Worm (Caenorhabditis elegans) whole organism, L1 larva: Measurements from ENCODE around the gene acr-2.

Experiments
- F16B12.6 ChIP-seq: fragments of 150-350 bp; optimal IDR thresholded peaks from 2 replicates; lab custom pipeline; 2014; ENCODE audit warnings: missing biosample characterization, missing genetic modification characterization
- alr-1 ChIP-seq: fragments of 200-800 bp; sonication (Bioruptor generic); optimal IDR thresholded peaks from 2 replicates; lab custom pipeline; 2018; ENCODE audit warnings: borderline replicate concordance, mild to moderate bottlenecking, missing genetic modification characterization, missing compliant biosample characterization
- dpl-1 ChIP-seq, 3 experiments: fragments of 150-350 bp in 2 of 3; sonication (generic microtip) in 1 of 3; optimal IDR thresholded peaks; 2 replicates each; lab custom pipeline; 2014 to 2017; ENCODE audit warnings: missing biosample characterization in 3 of 3, missing genetic modification characterization in 3 of 3, missing genetic modification reagents in 3 of 3
- dsc-1 ChIP-seq: sonication (generic microtip); optimal IDR thresholded peaks from 2 replicates; lab custom pipeline; 2016; ENCODE audit warnings: mild to moderate bottlenecking, missing genetic modification characterization, missing compliant biosample characterization
- efl-1 ChIP-seq, 4 experiments: fragments of 150-350 bp; optimal IDR thresholded peaks in 3 of 4; peaks in 1 of 4; 1 replicate in 1 of 4; 2 replicates in 3 of 4; lab custom pipeline; 2014; ENCODE audit warnings: missing biosample characterization in 2 of 4, missing genetic modification characterization in 2 of 4, missing genetic modification reagents in 2 of 4
- egl-13 ChIP-seq: sonication (generic microtip); optimal IDR thresholded peaks from 2 replicates; lab custom pipeline; 2016; ENCODE audit warnings: missing genotype, missing genetic modification reagents, missing genetic modification characterization, missing compliant biosample characterization
- egl-27 ChIP-seq, 2 experiments: fragments of 150-350 bp in 1 of 2; sonication (generic microtip); optimal IDR thresholded peaks; 3 replicates each; lab custom pipeline; 2017 to 2018; ENCODE audit warnings: missing biosample characterization in 2 of 2, missing genetic modification characterization in 2 of 2, missing genetic modification reagents in 2 of 2
- elt-2 ChIP-seq: sonication (generic microtip); optimal IDR thresholded peaks from 2 replicates; lab custom pipeline; 2016; ENCODE audit warnings: missing genetic modification characterization, mild to moderate bottlenecking, inconsistent platforms, missing compliant biosample characterization, missing genetic modification reagents
- elt-3 ChIP-seq, 6 experiments: fragments of 150-350 bp in 1 of 6; sonication (generic microtip); optimal IDR thresholded peaks; 2 replicates each; lab custom pipeline; 2017 to 2018; ENCODE audit warnings: missing biosample characterization in 6 of 6, missing genetic modification characterization in 6 of 6, inconsistent platforms in 1 of 6
- fkh-10 ChIP-seq: sonication (generic microtip); optimal IDR thresholded peaks from 2 replicates; lab custom pipeline; 2017; ENCODE audit warnings: missing biosample characterization, missing genetic modification reagents, missing genetic modification characterization
- fkh-8 ChIP-seq: sonication (generic microtip); optimal IDR thresholded peaks from 2 replicates; lab custom pipeline; 2016; ENCODE audit warnings: mild to moderate bottlenecking, missing genetic modification characterization, missing compliant biosample characterization
- grh-1 ChIP-seq: fragments of 200-800 bp; sonication (Bioruptor generic); IDR thresholded peaks from 2 replicates; pipeline ENCODE4 v1.3.6; 2022; ENCODE audit warnings: missing genetic modification reagents, missing genetic modification characterization, missing compliant biosample characterization
- hlh-17 ChIP-seq: fragments of 200-800 bp; sonication (Bioruptor generic); optimal IDR thresholded peaks from 2 replicates; lab custom pipeline; 2018; ENCODE audit warnings: missing genetic modification characterization, mild to moderate bottlenecking, missing compliant biosample characterization, moderate library complexity, borderline replicate concordance
- lin-13 ChIP-seq: fragments of 150-350 bp; optimal IDR thresholded peaks from 2 replicates; lab custom pipeline; 2014; ENCODE audit warnings: missing biosample characterization, missing genetic modification reagents, missing genetic modification characterization
- lin-14 ChIP-seq: fragments of 200-800 bp; sonication (Bioruptor generic); optimal IDR thresholded peaks from 2 replicates; lab custom pipeline; 2018; ENCODE audit warnings: mild to moderate bottlenecking, missing genetic modification characterization, moderate library complexity, missing compliant biosample characterization
- lin-35 ChIP-seq, 2 experiments: fragments of 150-350 bp; optimal IDR thresholded peaks; 2 replicates each; lab custom pipeline; 2014; ENCODE audit warnings: missing biosample characterization in 2 of 2, missing genetic modification characterization in 2 of 2, missing genetic modification reagents in 2 of 2
- lir-3 ChIP-seq: sonication (generic microtip); optimal IDR thresholded peaks from 2 replicates; lab custom pipeline; 2016; ENCODE audit warnings: mild to moderate bottlenecking, missing genetic modification characterization, moderate library complexity, missing compliant biosample characterization; ENCODE audit not compliant: poor library complexity
- lsy-2 ChIP-seq, 2 experiments: fragments of 150-350 bp; optimal IDR thresholded peaks; 2 replicates each; lab custom pipeline; 2014; ENCODE audit warnings: missing biosample characterization in 2 of 2, missing genetic modification characterization in 2 of 2
- mdl-1 ChIP-seq, 2 experiments: fragments of 150-350 bp; optimal IDR thresholded peaks; 2 replicates each; lab custom pipeline; 2014 to 2017; ENCODE audit warnings: missing biosample characterization in 2 of 2, missing genetic modification characterization in 2 of 2, inconsistent platforms in 1 of 2
- nhr-11 ChIP-seq: fragments of 150-350 bp; optimal IDR thresholded peaks from 2 replicates; lab custom pipeline; 2014; ENCODE audit warnings: missing biosample characterization, missing genetic modification characterization
- nhr-20 ChIP-seq: sonication (generic microtip); optimal IDR thresholded peaks from 2 replicates; lab custom pipeline; 2016; ENCODE audit warnings: mild to moderate bottlenecking, missing genetic modification characterization, missing compliant biosample characterization
- nhr-71 ChIP-seq: sonication (generic microtip); optimal IDR thresholded peaks from 2 replicates; lab custom pipeline; 2016; ENCODE audit warnings: mild to moderate bottlenecking, missing genetic modification characterization, moderate library complexity, missing compliant biosample characterization
- nhr-76 ChIP-seq: sonication (generic microtip); optimal IDR thresholded peaks from 2 replicates; lab custom pipeline; 2017; ENCODE audit warnings: missing biosample characterization, missing genetic modification characterization
- nhr-84 ChIP-seq: sonication (generic microtip); optimal IDR thresholded peaks from 2 replicates; lab custom pipeline; 2017; ENCODE audit warnings: missing biosample characterization, missing genetic modification characterization
- nhr-85 ChIP-seq: sonication (generic microtip); peaks from one replicate; lab custom pipeline; 2016; ENCODE audit warnings: missing genetic modification characterization, inconsistent platforms, missing compliant biosample characterization
- nhr-90 ChIP-seq: sonication (generic microtip); optimal IDR thresholded peaks from 2 replicates; lab custom pipeline; 2016; ENCODE audit warnings: mild to moderate bottlenecking, missing genetic modification characterization, missing compliant biosample characterization; ENCODE audit not compliant: poor library complexity
- pag-3 ChIP-seq: sonication (generic microtip); optimal IDR thresholded peaks from 2 replicates; lab custom pipeline; 2017; ENCODE audit warnings: missing genetic modification characterization, mild to moderate bottlenecking, missing compliant biosample characterization, antibody characterized with exemption, borderline replicate concordance; ENCODE audit not compliant: insufficient read depth
- pax-3 ChIP-seq: fragments of 200-800 bp; sonication (Bioruptor generic); optimal IDR thresholded peaks from 2 replicates; lab custom pipeline; 2018; ENCODE audit warnings: mild to moderate bottlenecking, missing genetic modification characterization, moderate library complexity, missing compliant biosample characterization
- pqm-1 ChIP-seq: sonication (generic microtip); optimal IDR thresholded peaks from 3 replicates; lab custom pipeline; 2017; ENCODE audit warnings: missing biosample characterization, missing genetic modification characterization
- snpc-4 ChIP-seq: fragments of 150-350 bp; optimal IDR thresholded peaks from 2 replicates; lab custom pipeline; 2014; ENCODE audit warnings: missing biosample characterization, missing genetic modification characterization
- snu-23 ChIP-seq: sonication (generic microtip); optimal IDR thresholded peaks from 2 replicates; lab custom pipeline; 2016; ENCODE audit warnings: missing genetic modification characterization, missing compliant biosample characterization
- sup-37 ChIP-seq: fragments of 200-800 bp; sonication (Bioruptor generic); optimal IDR thresholded peaks from 2 replicates; lab custom pipeline; 2018; ENCODE audit warnings: mild to moderate bottlenecking, missing genetic modification characterization, missing compliant biosample characterization
- tbx-2 ChIP-seq: sonication (generic microtip); optimal IDR thresholded peaks from 2 replicates; lab custom pipeline; 2016; ENCODE audit warnings: missing genetic modification characterization, missing compliant biosample characterization
- unc-130 ChIP-seq: fragments of 150-350 bp; optimal IDR thresholded peaks from 2 replicates; lab custom pipeline; 2017; ENCODE audit warnings: missing biosample characterization, missing genetic modification characterization, inconsistent platforms
- ztf-4 ChIP-seq: fragments of 150-350 bp; optimal IDR thresholded peaks from 2 replicates; lab custom pipeline; 2014; ENCODE audit warnings: missing biosample characterization, missing genetic modification characterization

Gene acr-2

DNA sequence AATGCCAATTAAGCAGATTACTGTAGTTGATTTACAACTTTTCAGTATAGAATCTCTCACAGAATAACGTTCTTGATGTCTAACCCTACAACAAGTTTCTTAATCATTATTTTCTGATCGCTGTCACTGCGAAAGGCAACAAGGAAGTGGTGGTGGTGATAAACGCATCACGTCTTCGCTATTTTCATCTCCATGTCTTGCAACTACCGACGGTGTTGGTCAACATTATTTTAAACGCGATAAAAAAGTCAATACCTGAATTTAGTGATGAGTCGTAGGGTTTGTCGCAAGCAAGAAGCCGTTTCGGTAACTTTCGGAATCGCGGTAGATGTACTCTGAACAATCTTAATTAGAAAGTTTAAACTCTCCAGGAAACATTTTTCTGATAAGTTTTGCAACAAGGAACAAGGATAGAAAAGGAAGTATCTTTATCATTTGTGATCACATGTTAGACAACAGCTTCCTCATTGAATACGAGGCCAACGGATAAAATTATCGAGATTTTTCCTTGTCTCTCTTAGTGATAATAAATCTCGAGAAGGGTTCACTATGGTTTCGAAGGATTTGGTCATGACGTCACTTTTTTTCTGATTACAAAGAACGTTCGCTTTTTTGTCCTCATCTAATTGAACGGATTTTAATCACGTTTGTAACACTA is 38.4 kb upstream of the acr-2 start (continued):
- TF ChIP-seq grh-1 (GFP tag; lab: Robert Waterston, UW): no peak
- TF ChIP-seq pag-3 (tag; lab: Kevin White, UChicago): no peak
- TF ChIP-seq lin-14 (GFP tag; lab: Kevin White, UChicago): peak; percentile 19
- peak; percentile 73 for TF ChIP-seq nhr-85
- no peak for TF ChIP-seq nhr-84 (tag; lab: Kevin White, UChicago)
- TF ChIP-seq sup-37 (GFP tag; lab: Kevin White, UChicago): no peak
- no peak for TF ChIP-seq lin-13
- TF ChIP-seq egl-13: no peak
- TF ChIP-seq pax-3 (tag; lab: Kevin White, UChicago): no peak
- TF ChIP-seq efl-1 (optimal IDR thresholded peaks at IDR 0.05; lab: Kevin White, UChicago): no peak
- peak in 1 of 2 experiments; percentile 59 for TF ChIP-seq efl-1 (GFP tag; optimal IDR thresholded peaks at IDR 0.05 in 1 of 2; lab: Kevin White, UChicago)
- no peak for TF ChIP-seq lsy-2 (tag; optimal IDR thresholded peaks at IDR 0.05; lab: Kevin White, UChicago)
- TF ChIP-seq F16B12.6 (tag; lab: Kevin White, UChicago): no peak
- TF ChIP-seq mdl-1 (tag; optimal IDR thresholded peaks at IDR 0.05; lab: Kevin White, UChicago): no peak
- TF ChIP-seq dpl-1 (GFP tag; optimal IDR thresholded peaks at IDR 0.05; lab: Kevin White, UChicago): no peak
- no peak for TF ChIP-seq hlh-17 (GFP tag; lab: Kevin White, UChicago)
- TF ChIP-seq ztf-4 (tag; lab: Kevin White, UChicago): peak; percentile 44
- no peak for TF ChIP-seq egl-27 (tag; optimal IDR thresholded peaks at IDR 0.05; lab: Kevin White, UChicago)
- peak in 2 of 6 experiments; percentile 20 to 74 for TF ChIP-seq elt-3 (tag; optimal IDR thresholded peaks at IDR 0.05; lab: Kevin White, UChicago)
- peak; percentile 53 for TF ChIP-seq tbx-2 (tag; lab: Kevin White, UChicago)
- no peak for TF ChIP-seq fkh-8
- TF ChIP-seq unc-130 (tag; lab: Kevin White, UChicago): no peak
- TF ChIP-seq alr-1 (tag; lab: Kevin White, UChicago): no peak
- TF ChIP-seq pqm-1: no peak
- TF ChIP-seq snpc-4 (tag; lab: Kevin White, UChicago): no peak
- TF ChIP-seq fkh-10: no peak
- no peak for TF ChIP-seq nhr-76 (tag; lab: Kevin White, UChicago)
- peak; percentile 42 for TF ChIP-seq nhr-20
- no peak for TF ChIP-seq lir-3 (tag; lab: Kevin White, UChicago)
- no peak for TF ChIP-seq snu-23 (GFP tag; lab: Kevin White, UChicago)

ce11 chrX:6665129-6665858 is 37.1 kb upstream of the acr-2 start:
- TF ChIP-seq nhr-20 (peak; percentile 16), lin-35 (GFP tag; optimal IDR thresholded peaks at IDR 0.05; lab: Kevin White, UChicago) (peak in 1 of 2 experiments; percentile 23), mdl-1 (tag; optimal IDR thresholded peaks at IDR 0.05; lab: Kevin White, UChicago) (peak in 1 of 2 experiments; percentile 1), dsc-1 (tag; lab: Kevin White, UChicago) (peak; percentile 46), nhr-71 (tag; lab: Kevin White, UChicago) (peak; percentile 42), elt-2 (tag; lab: Kevin White, UChicago) (peak; percentile 27), nhr-11 (tag; lab: Kevin White, UChicago) (no peak), fkh-8 (peak; percentile 12), lin-14 (GFP tag; lab: Kevin White, UChicago) (no peak), nhr-90 (tag; lab: Kevin White, UChicago) (peak; percentile 17), tbx-2 (tag; lab: Kevin White, UChicago) (no peak)
